Fruit fly (Drosophila melanogaster) whole organism, embryonic: ENCODE data around the gene pyd.

Source experiments
- Antp ChIP-seq: fragments of 200-800 bp; sonication (Bioruptor generic); optimal IDR thresholded peaks from 3 replicates; lab custom pipeline; 2016; ENCODE audit warnings: missing biosample characterization, missing genetic modification characterization
- BEAF-32 ChIP-seq: fragments of 200-800 bp; sonication (Bioruptor generic); optimal IDR thresholded peaks from 3 replicates; lab custom pipeline; 2017; ENCODE audit warnings: missing biosample characterization, missing genetic modification characterization, mild to moderate bottlenecking, moderate library complexity, missing genetic modification reagents
- CG10209 ChIP-seq: fragments of 200-800 bp; sonication (Bioruptor generic); optimal IDR thresholded peaks from 3 replicates; lab custom pipeline; 2017; ENCODE audit warnings: missing biosample characterization, mild to moderate bottlenecking, missing genetic modification characterization, missing genetic modification reagents
- CG10462 ChIP-seq: fragments of 200-800 bp; sonication (Bioruptor generic); optimal IDR thresholded peaks from 2 replicates; lab custom pipeline; 2016; ENCODE audit warnings: missing biosample characterization, missing genetic modification characterization
- CG11247 ChIP-seq: fragments of 200-800 bp; sonication (Bioruptor generic); IDR thresholded peaks from 2 replicates; pipeline ENCODE4 v1.3.6; 2022; ENCODE audit warnings: missing biosample characterization, missing genetic modification characterization
- CG12391 ChIP-seq: fragments of 200-800 bp; sonication (Bioruptor generic); optimal IDR thresholded peaks from 3 replicates; lab custom pipeline; 2018; ENCODE audit warnings: missing biosample characterization, mild to moderate bottlenecking, missing genetic modification characterization, moderate library complexity
- CG13123 ChIP-seq: fragments of 200-800 bp; sonication (Bioruptor generic); optimal IDR thresholded peaks from 2 replicates; lab custom pipeline; 2016; ENCODE audit warnings: missing biosample characterization, missing genetic modification characterization
- CG14441 ChIP-seq: fragments of 200-800 bp; sonication (Bioruptor generic); IDR thresholded peaks from 2 replicates; pipeline ENCODE4 v1.3.6; 2022; ENCODE audit warnings: missing biosample characterization, missing genetic modification characterization
- CG14860 ChIP-seq: fragments of 200-800 bp; sonication (Bioruptor generic); IDR thresholded peaks from 3 replicates; pipeline ENCODE4 v1.3.6; 2022; ENCODE audit warnings: missing biosample characterization, missing genetic modification characterization; ENCODE audit not compliant: partially characterized antibody
- CG15696 ChIP-seq: fragments of 200-800 bp; sonication (Bioruptor generic); optimal IDR thresholded peaks from 2 replicates; lab custom pipeline; 2019; ENCODE audit warnings: missing biosample characterization, mild to moderate bottlenecking, missing genetic modification characterization, moderate library complexity
- CG17568 ChIP-seq: fragments of 200-800 bp; sonication (Bioruptor generic); optimal IDR thresholded peaks from 2 replicates; lab custom pipeline; 2018; ENCODE audit warnings: missing biosample characterization, mild to moderate bottlenecking, missing genetic modification characterization, moderate library complexity
- CG2889 ChIP-seq: fragments of 200-800 bp; sonication (Bioruptor generic); IDR thresholded peaks from 3 replicates; pipeline ENCODE4 v1.3.6; 2022; ENCODE audit warnings: missing biosample characterization, missing genetic modification characterization
- CG4360 ChIP-seq: fragments of 200-800 bp; sonication (Bioruptor generic); IDR thresholded peaks from 2 replicates; pipeline ENCODE4 v1.3.6; 2022; ENCODE audit warnings: missing biosample characterization, missing genetic modification characterization
- CG4730 ChIP-seq: fragments of 200-800 bp; sonication (Bioruptor generic); IDR thresholded peaks from 2 replicates; pipeline ENCODE4 v1.3.6; 2022; ENCODE audit warnings: missing biosample characterization, missing genetic modification characterization
- CG6175 ChIP-seq: fragments of 200-800 bp; sonication (Bioruptor generic); IDR thresholded peaks from 3 replicates; pipeline ENCODE4 v1.3.6; 2022; ENCODE audit warnings: missing biosample characterization, missing genetic modification characterization
- CG6765 ChIP-seq: fragments of 200-800 bp; sonication (Bioruptor generic); optimal IDR thresholded peaks from 3 replicates; lab custom pipeline; 2017; ENCODE audit warnings: missing biosample characterization, mild to moderate bottlenecking, missing genetic modification characterization
- CG8765 ChIP-seq: fragments of 200-800 bp; sonication (Bioruptor generic); IDR thresholded peaks from 2 replicates; pipeline ENCODE4 v1.3.6; 2022; ENCODE audit warnings: missing biosample characterization, missing genetic modification characterization
- CG9932 ChIP-seq: fragments of 200-800 bp; sonication (Bioruptor generic); IDR thresholded peaks from 2 replicates; pipeline ENCODE4 v1.3.6; 2022; ENCODE audit warnings: missing biosample characterization, missing genetic modification characterization
- Chrac-16 ChIP-seq: fragments of 200-800 bp; sonication (Bioruptor generic); optimal IDR thresholded peaks from 3 replicates; lab custom pipeline; 2016; ENCODE audit warnings: missing biosample characterization, missing genetic modification characterization
- Dip2 ChIP-seq: fragments of 200-800 bp; sonication (Bioruptor generic); IDR thresholded peaks from 2 replicates; pipeline ENCODE4 v1.3.6; 2022; ENCODE audit warnings: missing biosample characterization, missing genetic modification characterization
- Dll ChIP-seq: fragments of 200-800 bp; sonication (Bioruptor generic); IDR thresholded peaks from 4 replicates; pipeline ENCODE4 v1.3.6; 2022; ENCODE audit warnings: missing biosample characterization, missing genetic modification characterization; ENCODE audit not compliant: partially characterized antibody
- Fer2 ChIP-seq: fragments of 200-800 bp; sonication (Bioruptor generic); optimal IDR thresholded peaks from 2 replicates; lab custom pipeline; 2018; ENCODE audit warnings: missing biosample characterization, mild to moderate bottlenecking, missing genetic modification characterization, moderate library complexity
- HmgD ChIP-seq: fragments of 200-800 bp; sonication (Bioruptor generic); optimal IDR thresholded peaks from 3 replicates; lab custom pipeline; 2016; ENCODE audit warnings: missing biosample characterization, missing genetic modification characterization
- Hr3 ChIP-seq: fragments of 200-800 bp; sonication (Bioruptor generic); optimal IDR thresholded peaks from 3 replicates; lab custom pipeline; 2016; ENCODE audit warnings: missing biosample characterization, missing genetic modification characterization
- Mad ChIP-seq: fragments of 200-800 bp; sonication (Bioruptor generic); optimal IDR thresholded peaks from 2 replicates; lab custom pipeline; 2016; ENCODE audit warnings: missing biosample characterization, missing genetic modification characterization
- NFAT ChIP-seq: fragments of 200-800 bp; sonication (Bioruptor generic); IDR thresholded peaks from 2 replicates; pipeline ENCODE4 v1.3.6; 2022; ENCODE audit warnings: missing biosample characterization, missing genetic modification characterization
- Nf-YC ChIP-seq: fragments of 200-800 bp; optimal IDR thresholded peaks from 3 replicates; lab custom pipeline; 2019; ENCODE audit warnings: missing biosample characterization, mild to moderate bottlenecking, missing genetic modification characterization, moderate library complexity
- Sry-β ChIP-seq: fragments of 200-800 bp; sonication (Bioruptor generic); optimal IDR thresholded peaks from 2 replicates; lab custom pipeline; 2018; ENCODE audit warnings: missing biosample characterization, mild to moderate bottlenecking, missing genetic modification characterization, moderate library complexity
- ap ChIP-seq: fragments of 200-800 bp; sonication (Bioruptor generic); IDR thresholded peaks from 2 replicates; pipeline ENCODE4 v1.3.6; 2022; ENCODE audit warnings: missing biosample characterization, missing genetic modification characterization
- bbx ChIP-seq: fragments of 200-800 bp; sonication (Bioruptor generic); IDR thresholded peaks from 2 replicates; pipeline ENCODE4 v1.3.6; 2022; ENCODE audit warnings: missing biosample characterization, missing genetic modification characterization; ENCODE audit not compliant: partially characterized antibody
- bigmax ChIP-seq: fragments of 200-800 bp; sonication (Bioruptor generic); optimal IDR thresholded peaks from 2 replicates; lab custom pipeline; 2018; ENCODE audit warnings: missing biosample characterization, mild to moderate bottlenecking, missing genetic modification characterization
- bsh ChIP-seq, 2 experiments: fragments of 200-800 bp; sonication (Bioruptor generic); optimal IDR thresholded peaks; 2 replicates each; lab custom pipeline; 2017 to 2018; ENCODE audit warnings: mild to moderate bottlenecking in 2 of 2, missing biosample characterization in 2 of 2, missing genetic modification characterization in 2 of 2, moderate library complexity in 1 of 2
- cwo ChIP-seq: fragments of 200-800 bp; sonication (Bioruptor generic); optimal IDR thresholded peaks from 3 replicates; lab custom pipeline; 2017; ENCODE audit warnings: missing biosample characterization, missing genetic modification characterization, mild to moderate bottlenecking, moderate library complexity, missing genetic modification reagents
- disco-r ChIP-seq: fragments of 200-800 bp; sonication (Bioruptor generic); optimal IDR thresholded peaks from 2 replicates; lab custom pipeline; 2016; ENCODE audit warnings: missing biosample characterization, missing genetic modification characterization
- fd64A ChIP-seq: fragments of 200-800 bp; sonication (Bioruptor generic); optimal IDR thresholded peaks from 3 replicates; lab custom pipeline; 2018; ENCODE audit warnings: missing biosample characterization, mild to moderate bottlenecking, missing genetic modification characterization
- gfzf ChIP-seq: fragments of 200-800 bp; sonication (Bioruptor generic); optimal IDR thresholded peaks from 2 replicates; lab custom pipeline; 2016; ENCODE audit warnings: missing biosample characterization, mild to moderate bottlenecking, missing genetic modification characterization, moderate library complexity
- h ChIP-seq: fragments of >200 bp; optimal IDR thresholded peaks from 2 replicates; lab custom pipeline; 2017
- hkb ChIP-seq, 2 experiments: fragments of 200-800 bp in 1 of 2; fragments of >200 bp in 1 of 2; sonication (Bioruptor generic) in 1 of 2; IDR thresholded peaks in 1 of 2; optimal IDR thresholded peaks in 1 of 2; 2 replicates each; pipeline versions ENCODE4 v1.3.6 to Lab custom; 2017 to 2022; ENCODE audit warnings: missing biosample characterization in 1 of 2, missing genetic modification characterization in 1 of 2
- lilli ChIP-seq: fragments of 200-800 bp; sonication (Bioruptor generic); optimal IDR thresholded peaks from 3 replicates; lab custom pipeline; 2016; ENCODE audit warnings: missing biosample characterization, missing genetic modification characterization
- mam ChIP-seq: fragments of 200-800 bp; sonication (Bioruptor generic); optimal IDR thresholded peaks from 3 replicates; lab custom pipeline; 2016; ENCODE audit warnings: missing biosample characterization, missing genetic modification characterization
- odd ChIP-seq: fragments of 200-800 bp; sonication (Bioruptor generic); optimal IDR thresholded peaks from 2 replicates; lab custom pipeline; 2017; ENCODE audit warnings: missing biosample characterization, mild to moderate bottlenecking, missing genetic modification characterization
- org-1 ChIP-seq: fragments of 200-800 bp; sonication (Bioruptor generic); optimal IDR thresholded peaks from 2 replicates; lab custom pipeline; 2017; ENCODE audit warnings: missing biosample characterization, missing genetic modification characterization
- pan ChIP-seq, 4 experiments: fragments of >200 bp in 3 of 4; fragments of 200-800 bp in 1 of 4; sonication (Bioruptor generic) in 1 of 4; optimal IDR thresholded peaks in 3 of 4; IDR thresholded peaks in 1 of 4; 2 replicates each; pipeline versions ENCODE4 v1.3.6 to Lab custom; 2017 to 2022; ENCODE audit warnings: missing biosample characterization in 2 of 4, missing genetic modification characterization in 2 of 4, mixed read lengths in 1 of 4
- pnt ChIP-seq: fragments of 200-800 bp; sonication (Bioruptor generic); optimal IDR thresholded peaks from 3 replicates; lab custom pipeline; 2016; ENCODE audit warnings: missing biosample characterization, missing genetic modification characterization
- repo ChIP-seq: fragments of 200-800 bp; sonication (Bioruptor generic); optimal IDR thresholded peaks from 2 replicates; lab custom pipeline; 2016; ENCODE audit warnings: missing biosample characterization, missing genetic modification characterization
- run ChIP-seq: fragments of 200-800 bp; sonication (Bioruptor generic); optimal IDR thresholded peaks from 3 replicates; lab custom pipeline; 2018; ENCODE audit warnings: missing biosample characterization, mild to moderate bottlenecking, missing genetic modification characterization
- shn ChIP-seq: fragments of 200-800 bp; sonication (Bioruptor generic); optimal IDR thresholded peaks from 3 replicates; lab custom pipeline; 2016; ENCODE audit warnings: missing biosample characterization, missing genetic modification characterization
- sna ChIP-seq: fragments of 200-800 bp; sonication (Bioruptor generic); IDR thresholded peaks from 2 replicates; pipeline ENCODE4 v1.3.6; 2022; ENCODE audit warnings: missing biosample characterization, missing genetic modification characterization; ENCODE audit not compliant: partially characterized antibody

Gene pyd

dm6 chr3R:8810397-8811184, 121.1 kb downstream of the pyd start (continued):
- TF ChIP-seq pan (optimal IDR thresholded peaks at IDR 0.05; lab: Kevin White, UChicago) = no peak
- TF ChIP-seq pan (GFP tag; optimal IDR thresholded peaks at IDR 0.05 in 1 of 2, IDR thresholded peaks at IDR 0.05 in 1 of 2) = peak in 1 of 2 experiments; percentile 61
- TF ChIP-seq CG2889 (GFP tag; lab: Robert Waterston, UW) = peak; percentile 43; the same call in 2 of the 3 replicates
- peak; percentile 66 for TF ChIP-seq CG14441 (GFP tag; lab: Robert Waterston, UW)
- TF ChIP-seq Antp (GFP tag; lab: Kevin White, UChicago) = no peak
- 0 out of 3 replicates have a peak, but pooled peaks have one; percentile 7 for TF ChIP-seq CG6175 (GFP tag; lab: Robert Waterston, UW)
- peak; percentile 86 for TF ChIP-seq CG10209 (GFP tag; lab: Kevin White, UChicago)
- peak; percentile 76 for TF ChIP-seq Mad
- peak; percentile 77 for TF ChIP-seq run (tag; lab: Kevin White, UChicago)
- TF ChIP-seq pnt (GFP tag; lab: Kevin White, UChicago) = peak; percentile 63
- TF ChIP-seq shn = peak; percentile 23
- no peak for TF ChIP-seq h
- no peak for TF ChIP-seq gfzf (GFP tag; lab: Kevin White, UChicago)
- TF ChIP-seq sna (GFP tag; lab: Robert Waterston, UW) = no peak
- TF ChIP-seq Chrac-16 (GFP tag; lab: Kevin White, UChicago) = no peak
- TF ChIP-seq lilli = peak; percentile 45
- peak; percentile 19; the same call in 1 of the 2 replicates for TF ChIP-seq CG4730 (GFP tag; lab: Robert Waterston, UW)
- peak; percentile 75 for TF ChIP-seq cwo (GFP tag; lab: Kevin White, UChicago)
- TF ChIP-seq CG17568 (GFP tag; lab: Kevin White, UChicago) = peak; percentile 96
- TF ChIP-seq bigmax (GFP tag; lab: Kevin White, UChicago) = peak; percentile 79
- peak; percentile 91 for TF ChIP-seq org-1 (GFP tag; lab: Kevin White, UChicago)
- no peak for TF ChIP-seq BEAF-32 (GFP tag; lab: Kevin White, UChicago)
- TF ChIP-seq CG6765 = peak; percentile 84
- TF ChIP-seq Nf-YC (tag; lab: Kevin White, UChicago) = peak; percentile 67
- peak; percentile 71 for TF ChIP-seq Sry-β (GFP tag; lab: Kevin White, UChicago)
- TF ChIP-seq CG10462 = peak; percentile 63
- no peak for TF ChIP-seq Dip2
- peak; percentile 35; the same call in 1 of the 2 replicates for TF ChIP-seq CG11247
- TF ChIP-seq bbx (GFP tag; lab: Robert Waterston, UW) = no peak
- no peak for TF ChIP-seq CG8765
- TF ChIP-seq CG15696 (tag; lab: Kevin White, UChicago) = peak; percentile 89
- TF ChIP-seq fd64A (GFP tag; lab: Kevin White, UChicago) = peak; percentile 97
- TF ChIP-seq odd (GFP tag; lab: Kevin White, UChicago) = peak; percentile 94
- no peak for TF ChIP-seq CG14860
- TF ChIP-seq mam (GFP tag; lab: Kevin White, UChicago) = peak; percentile 69
- peak; percentile 65 for TF ChIP-seq repo (GFP tag; lab: Kevin White, UChicago)
- TF ChIP-seq HmgD (GFP tag; lab: Kevin White, UChicago) = peak; percentile 40
- TF ChIP-seq ap = peak; percentile 27; the same call in 1 of the 2 replicates
- TF ChIP-seq CG12391 (tag; lab: Kevin White, UChicago) = peak; percentile 53
- no peak for TF ChIP-seq Hr3 (GFP tag; lab: Kevin White, UChicago)
- TF ChIP-seq Fer2 (tag; lab: Kevin White, UChicago) = peak; percentile 76
- peak; percentile 80 for TF ChIP-seq disco-r (GFP tag; lab: Kevin White, UChicago)
- peak; percentile 72 for TF ChIP-seq CG4360 (GFP tag; lab: Robert Waterston, UW)
- peak in 1 of 2 experiments; percentile 88 for TF ChIP-seq bsh (GFP tag; optimal IDR thresholded peaks at IDR 0.05; lab: Kevin White, UChicago)
- TF ChIP-seq Dll (GFP tag; lab: Robert Waterston, UW) = no peak
- TF ChIP-seq CG13123 = peak; percentile 89
- peak; percentile 47 for TF ChIP-seq NFAT (GFP tag; lab: Robert Waterston, UW)
- no peak for TF ChIP-seq CG9932 (GFP tag; lab: Robert Waterston, UW)
- TF ChIP-seq hkb (optimal IDR thresholded peaks at IDR 0.05; lab: Kevin White, UChicago) = no peak
- TF ChIP-seq hkb (GFP tag; IDR thresholded peaks at IDR 0.05; lab: Robert Waterston, UW) = peak; percentile 89
